Fruit fly (Drosophila melanogaster): ENCODE data around the gene Spag1.

- no peak for TF ChIP-seq Hr96 (GFP tag; optimal IDR thresholded peaks at IDR 0.05)
- no peak for TF ChIP-seq CG33017 (tag; optimal IDR thresholded peaks at IDR 0.05)
- TF ChIP-seq ovo (GFP tag; optimal IDR thresholded peaks at IDR 0.05) = no peak
- TF ChIP-seq Mnt (GFP tag; optimal IDR thresholded peaks at IDR 0.05) = no peak
- no peak for TF ChIP-seq pad (GFP tag; optimal IDR thresholded peaks at IDR 0.05)
- TF ChIP-seq CG1620 (GFP tag; optimal IDR thresholded peaks at IDR 0.05) = no peak
- peak; percentile 64 for TF ChIP-seq bab1 (GFP tag; optimal IDR thresholded peaks at IDR 0.05)
- peak; percentile 84 for TF ChIP-seq kay (GFP tag; ENCODE audit: borderline replicate concordance)
- TF ChIP-seq CG7101 (tag; optimal IDR thresholded peaks at IDR 0.05) = peak; percentile 18
- no peak for TF ChIP-seq CG11617 (GFP tag; optimal IDR thresholded peaks at IDR 0.05)
- TF ChIP-seq Clk (GFP tag; optimal IDR thresholded peaks at IDR 0.05) = no peak
These were observed 2.4 kb upstream of the Spag1 start, which contains the start of gene CG14252 for dm6 chr3R:26945233-26945632.
